Worm (Caenorhabditis elegans): ENCODE measurements around the gene Y59H11AR.3.

Y59H11AR.3 gene

DNA sequence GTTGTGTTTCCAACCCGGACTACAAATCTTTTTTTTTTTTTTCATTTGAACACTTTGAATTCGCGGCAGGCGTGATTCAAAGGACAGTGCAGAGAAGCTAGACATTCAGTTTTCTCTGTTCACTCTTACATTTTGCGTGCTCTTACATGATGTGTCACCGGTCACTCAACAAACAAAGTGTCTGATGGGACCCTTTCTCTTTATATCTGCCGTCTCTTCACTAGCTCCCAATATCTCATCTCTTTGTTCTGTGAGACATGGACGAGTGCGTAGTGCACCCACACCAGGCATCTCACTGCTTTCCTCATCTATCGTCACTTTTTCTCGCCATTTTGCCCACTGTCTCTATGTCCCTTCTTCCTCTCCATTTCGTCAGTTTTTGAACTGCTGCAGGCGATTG is 8.2 kb downstream of the Y59H11AR.3 start (continued):
- TF ChIP-seq Y5F2A.4 (GFP tag; optimal IDR thresholded peaks at IDR 0.05) (no peak), dpl-1 (GFP tag; optimal IDR thresholded peaks at IDR 0.05) (peak; percentile 54), nhr-11 (tag; optimal IDR thresholded peaks at IDR 0.05) (peak; percentile 71), ama-1 (optimal IDR thresholded peaks at IDR 0.05) (no peak), egl-43 (GFP tag; IDR thresholded peaks at IDR 0.05) (no peak), madf-5 (GFP tag; IDR thresholded peaks at IDR 0.05) (no peak), attf-4 (tag; optimal IDR thresholded peaks at IDR 0.05) (peak; percentile 58), daf-16 (GFP tag; optimal IDR thresholded peaks at IDR 0.05) (peak in 1 of 2 experiments; percentile 20), daf-16 (tag; optimal IDR thresholded peaks at IDR 0.05) (peak; percentile 10), zfp-2 (tag; optimal IDR thresholded peaks at IDR 0.05) (no peak), snpc-4 (tag; optimal IDR thresholded peaks at IDR 0.05) (no peak), zag-1 (tag; optimal IDR thresholded peaks at IDR 0.05) (no peak), Y105C5A.15 (GFP tag; IDR thresholded peaks at IDR 0.05) (no peak), dmd-8 (GFP tag; IDR thresholded peaks at IDR 0.05) (no peak), ceh-44 (GFP tag; IDR thresholded peaks at IDR 0.05) (no peak), nhr-77 (tag; optimal IDR thresholded peaks at IDR 0.05) (no peak), set-16 (GFP tag; IDR thresholded peaks at IDR 0.05) (no peak), mdl-1 (tag; optimal IDR thresholded peaks at IDR 0.05) (peak in 1 of 2 experiments; percentile 26), aha-1 (tag) (peak; percentile 89), pha-4 (GFP tag; IDR thresholded peaks at IDR 0.05) (no peak), pha-4 (tag; optimal IDR thresholded peaks at IDR 0.05) (peak; percentile 40), ztf-7 (tag; optimal IDR thresholded peaks at IDR 0.05) (no peak), lin-39 (tag; optimal IDR thresholded peaks at IDR 0.05) (no peak), Y75B8A.6 (GFP tag; IDR thresholded peaks at IDR 0.05) (no peak), lin-1 (GFP tag; IDR thresholded peaks at IDR 0.05) (no peak), D1046.2 (GFP tag; IDR thresholded peaks at IDR 0.05) (no peak), madf-9 (GFP tag; conservative IDR thresholded peaks at IDR 0.05) (no peak), dmd-9 (GFP tag; IDR thresholded peaks at IDR 0.05) (no peak), ceh-28 (tag; optimal IDR thresholded peaks at IDR 0.05) (no peak), nhr-42 (GFP tag; IDR thresholded peaks at IDR 0.05) (no peak), R02D3.7 (tag; optimal IDR thresholded peaks at IDR 0.05) (no peak), lin-13 (GFP tag; optimal IDR thresholded peaks at IDR 0.05) (peak; percentile 50), ceh-62 (tag; optimal IDR thresholded peaks at IDR 0.05) (no peak), saeg-2 (GFP tag; IDR thresholded peaks at IDR 0.05) (no peak)

DNA sequence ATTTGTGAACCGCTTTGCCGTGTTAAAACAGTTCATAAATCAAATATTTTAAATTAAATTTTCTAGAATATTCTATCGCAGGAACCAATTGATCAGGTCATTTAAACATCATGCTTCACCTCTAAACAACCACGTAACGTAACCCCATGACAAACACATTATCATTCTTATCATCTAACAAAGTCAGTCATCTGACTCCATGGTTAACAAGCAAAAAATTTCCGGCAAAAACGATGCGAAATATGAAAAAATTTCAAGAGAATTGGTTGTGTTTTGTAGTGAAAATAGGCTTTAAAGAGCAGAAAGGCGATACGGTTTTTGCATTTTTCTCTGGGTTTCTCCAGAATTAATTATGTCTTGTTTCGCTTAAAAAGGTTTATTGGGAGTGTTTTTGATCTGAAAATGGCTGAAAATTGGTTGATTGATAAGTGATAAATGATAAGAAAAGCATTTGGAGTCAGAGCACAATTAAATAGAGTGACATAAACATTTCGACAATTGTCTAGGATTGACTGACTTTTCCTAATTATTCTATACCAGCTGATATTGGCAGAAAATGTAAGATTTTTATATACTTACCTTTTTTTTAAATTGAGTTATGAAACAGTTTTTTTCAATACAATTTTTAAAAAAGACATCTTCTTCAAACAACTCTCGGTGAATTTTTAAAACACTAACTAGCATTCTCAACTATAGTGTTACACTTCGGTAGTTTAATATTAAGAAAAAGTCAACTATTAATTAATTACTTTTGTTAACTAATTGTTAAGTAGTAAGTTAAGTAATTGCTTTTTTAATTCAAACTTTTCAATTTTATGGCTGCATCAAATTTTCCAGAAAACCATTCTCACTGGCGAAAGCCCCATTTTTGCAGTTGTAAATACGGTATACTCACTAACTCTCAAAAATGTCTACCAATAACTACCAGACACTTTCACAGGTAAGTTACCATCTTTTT is 9.9 kb downstream of the Y59H11AR.3 start, which contains the start of gene catp-7:
Gene catp-7, plus strand, starts transcription at position 908 of the 958 bp plus-strand sequence.
- peak; percentile 36 for TF ChIP-seq T20F7.1 (GFP tag; optimal IDR thresholded peaks at IDR 0.05)
- TF ChIP-seq mxl-3 (GFP tag; optimal IDR thresholded peaks at IDR 0.05), result no peak
- TF ChIP-seq daf-16 (GFP tag; optimal IDR thresholded peaks at IDR 0.05), result no peak
- TF ChIP-seq daf-16 (tag; optimal IDR thresholded peaks at IDR 0.05), result peak; percentile 88
- TF ChIP-seq hmg-1.1 (GFP tag; IDR thresholded peaks at IDR 0.05), result no peak
- no peak for TF ChIP-seq dmd-9 (GFP tag; IDR thresholded peaks at IDR 0.05)
- TF ChIP-seq mdt-29 (GFP tag; IDR thresholded peaks at IDR 0.05), result no peak
- TF ChIP-seq unc-62 (GFP tag; optimal IDR thresholded peaks at IDR 0.05 in 1 of 2), result no peak
- TF ChIP-seq unc-62 (tag; optimal IDR thresholded peaks at IDR 0.05), result no peak
- no peak for TF ChIP-seq nhr-25 (tag; optimal IDR thresholded peaks at IDR 0.05; ENCODE audit: borderline replicate concordance, insufficient read depth)
- no peak for TF ChIP-seq madf-9 (GFP tag; conservative IDR thresholded peaks at IDR 0.05)
- TF ChIP-seq madf-5 (GFP tag; IDR thresholded peaks at IDR 0.05), result no peak
- no peak for TF ChIP-seq nhr-11 (tag; optimal IDR thresholded peaks at IDR 0.05)
- TF ChIP-seq nhr-48 (tag; optimal IDR thresholded peaks at IDR 0.05), result peak; percentile 39
- peak; percentile 1 for TF ChIP-seq nhr-77 (tag; optimal IDR thresholded peaks at IDR 0.05)
- TF ChIP-seq jun-1 (tag; optimal IDR thresholded peaks at IDR 0.05), result no peak
- no peak for TF ChIP-seq Y75B8A.6 (GFP tag; IDR thresholded peaks at IDR 0.05)
- TF ChIP-seq daf-8 (GFP tag; IDR thresholded peaks at IDR 0.05), result no peak
- TF ChIP-seq php-3 (GFP tag; IDR thresholded peaks at IDR 0.05), result no peak; the same call in 1 of the 2 replicates
- no peak for TF ChIP-seq vab-7 (GFP tag; IDR thresholded peaks at IDR 0.05)
- no peak for TF ChIP-seq lim-7 (GFP tag; IDR thresholded peaks at IDR 0.05)
- peak; percentile 77 for TF ChIP-seq hlh-11 (tag; optimal IDR thresholded peaks at IDR 0.05)
- TF ChIP-seq tra-1 (GFP tag; IDR thresholded peaks at IDR 0.05), result 0 out of 2 replicates have a peak, but pooled peaks have one; percentile 6
- TF ChIP-seq nhr-28 (tag; optimal IDR thresholded peaks at IDR 0.05), result peak; percentile 94
- no peak for TF ChIP-seq T26A8.4 (GFP tag; IDR thresholded peaks at IDR 0.05)
